Worm (Caenorhabditis elegans) whole organism, young adult: Measurements from ENCODE around the gene T27A8.2.

Source experiments
- B0261.1 ChIP-seq: sonication (generic microtip); optimal IDR thresholded peaks from 2 replicates; lab custom pipeline; 2016; ENCODE audit warnings: mild to moderate bottlenecking, missing genetic modification characterization, moderate library complexity, missing compliant biosample characterization
- B0336.3 ChIP-seq: fragments of 200-800 bp; sonication (Bioruptor generic); IDR thresholded peaks from 2 replicates; pipeline ENCODE4 v1.3.6; 2022; ENCODE audit warnings: missing genetic modification characterization, missing compliant biosample characterization
- F33H1.4 ChIP-seq: fragments of 200-800 bp; sonication (Bioruptor generic); IDR thresholded peaks from 2 replicates; pipeline ENCODE4 v1.3.6; 2022; ENCODE audit warnings: missing genetic modification reagents, missing genetic modification characterization, missing compliant biosample characterization
- F49E8.2 ChIP-seq: sonication (generic microtip); optimal IDR thresholded peaks from 3 replicates; lab custom pipeline; 2017; ENCODE audit warnings: missing genetic modification characterization, mild to moderate bottlenecking, missing compliant biosample characterization, antibody characterized with exemption, moderate library complexity; ENCODE audit not compliant: insufficient read depth
- F55B11.4 ChIP-seq: sonication (generic microtip); optimal IDR thresholded peaks from 2 replicates; lab custom pipeline; 2016; ENCODE audit warnings: missing compliant biosample characterization, missing genetic modification characterization, borderline replicate concordance; ENCODE audit not compliant: insufficient read depth
- T26A5.8 ChIP-seq: sonication (generic microtip); optimal IDR thresholded peaks from 2 replicates; lab custom pipeline; 2016; ENCODE audit warnings: missing genetic modification characterization, missing compliant biosample characterization
- Y56A3A.18 ChIP-seq: fragments of 200-800 bp; sonication (Bioruptor generic); IDR thresholded peaks from 2 replicates; pipeline ENCODE4 v1.3.6; 2022; ENCODE audit warnings: missing genetic modification reagents, missing genetic modification characterization, missing compliant biosample characterization
- akir-1 ChIP-seq: fragments of 200-800 bp; sonication (Bioruptor generic); optimal IDR thresholded peaks from 2 replicates; lab custom pipeline; 2018; ENCODE audit warnings: mild to moderate bottlenecking, missing genetic modification characterization, moderate library complexity, missing compliant biosample characterization
- athp-1 ChIP-seq: sonication (generic microtip); optimal IDR thresholded peaks from 2 replicates; lab custom pipeline; 2017; ENCODE audit warnings: mild to moderate bottlenecking, missing genetic modification characterization, missing compliant biosample characterization
- cebp-1 ChIP-seq, 2 experiments: fragments of 200-800 bp in 1 of 2; sonication (Bioruptor generic) in 1 of 2; sonication (generic microtip) in 1 of 2; IDR thresholded peaks in 1 of 2; optimal IDR thresholded peaks in 1 of 2; 2 replicates each; pipeline versions ENCODE4 v1.3.6 to Lab custom; 2017 to 2022; ENCODE audit warnings: missing compliant biosample characterization in 2 of 2, missing genetic modification characterization in 2 of 2, mild to moderate bottlenecking in 1 of 2, missing genetic modification reagents in 1 of 2, moderate library complexity in 1 of 2
- cebp-2 ChIP-seq: fragments of 200-800 bp; sonication (Bioruptor generic); IDR thresholded peaks from 2 replicates; pipeline ENCODE4 v1.3.6; 2022; ENCODE audit warnings: missing genetic modification characterization, missing compliant biosample characterization
- ceh-27 ChIP-seq: fragments of 200-800 bp; sonication (Bioruptor generic); optimal IDR thresholded peaks from 2 replicates; lab custom pipeline; 2018; ENCODE audit warnings: mild to moderate bottlenecking, missing genetic modification characterization, moderate library complexity, missing compliant biosample characterization
- ceh-58 ChIP-seq: fragments of 200-800 bp; sonication (Bioruptor generic); IDR thresholded peaks from 2 replicates; pipeline ENCODE4 v1.3.6; 2022; ENCODE audit warnings: missing genetic modification characterization, missing compliant biosample characterization
- ceh-91 ChIP-seq: fragments of 200-800 bp; sonication (Bioruptor generic); IDR thresholded peaks from 2 replicates; pipeline ENCODE4 v1.3.6; 2022; ENCODE audit warnings: missing genetic modification reagents, missing genetic modification characterization, missing compliant biosample characterization
- die-1 ChIP-seq: sonication (generic microtip); optimal IDR thresholded peaks from 2 replicates; lab custom pipeline; 2016; ENCODE audit warnings: missing genotype, mild to moderate bottlenecking, missing genetic modification characterization, missing compliant biosample characterization
- dpl-1 ChIP-seq: fragments of 150-350 bp; optimal IDR thresholded peaks from 2 replicates; lab custom pipeline; 2014; ENCODE audit warnings: missing biosample characterization, missing genetic modification reagents, missing genetic modification characterization
- egl-18 ChIP-seq: fragments of 200-800 bp; sonication (Bioruptor generic); IDR thresholded peaks from 2 replicates; pipeline ENCODE4 v1.3.6; 2022; ENCODE audit warnings: missing genetic modification reagents, missing genetic modification characterization, missing compliant biosample characterization
- egl-44 ChIP-seq: fragments of 200-800 bp; sonication (Bioruptor generic); IDR thresholded peaks from 2 replicates; pipeline ENCODE4 v1.3.6; 2022; ENCODE audit warnings: missing genetic modification reagents, missing genetic modification characterization, missing compliant biosample characterization
- egrh-3 ChIP-seq: fragments of 200-800 bp; sonication (Bioruptor generic); IDR thresholded peaks from 2 replicates; pipeline ENCODE4 v1.3.6; 2022; ENCODE audit warnings: missing genetic modification reagents, missing genetic modification characterization, missing compliant biosample characterization
- hlh-26 ChIP-seq: fragments of 200-800 bp; sonication (Bioruptor generic); conservative IDR thresholded peaks from 2 replicates; pipeline ENCODE4 v1.3.6; 2022; ENCODE audit warnings: missing genetic modification reagents, missing genetic modification characterization, missing compliant biosample characterization
- hmg-20 ChIP-seq: fragments of 200-800 bp; sonication (Bioruptor generic); IDR thresholded peaks from 2 replicates; pipeline ENCODE4 v1.3.6; 2022; ENCODE audit warnings: missing genetic modification reagents, missing genetic modification characterization, missing compliant biosample characterization
- hsf-1 ChIP-seq: fragments of 200-800 bp; sonication (Bioruptor generic); IDR thresholded peaks from 2 replicates; pipeline ENCODE4 v1.3.6; 2022; ENCODE audit warnings: missing genetic modification reagents, missing genetic modification characterization, missing compliant biosample characterization
- lin-26 ChIP-seq: fragments of 200-800 bp; sonication (Bioruptor generic); IDR thresholded peaks from 2 replicates; pipeline ENCODE4 v1.3.6; 2022; ENCODE audit warnings: missing genetic modification reagents, missing genetic modification characterization, missing compliant biosample characterization
- lin-35 ChIP-seq, 3 experiments: fragments of 150-350 bp in 2 of 3; sonication (generic microtip) in 1 of 3; optimal IDR thresholded peaks; 2 replicates each; lab custom pipeline; 2014 to 2018; ENCODE audit warnings: missing biosample characterization in 3 of 3, missing genetic modification characterization in 3 of 3, missing genetic modification reagents in 3 of 3
- lin-40 ChIP-seq: sonication (generic microtip); optimal IDR thresholded peaks from 2 replicates; lab custom pipeline; 2016; ENCODE audit warnings: missing genetic modification characterization, mild to moderate bottlenecking, missing compliant biosample characterization, missing genotype, missing genetic modification reagents
- lsl-1 ChIP-seq: fragments of 200-800 bp; sonication (Bioruptor generic); optimal IDR thresholded peaks from 2 replicates; lab custom pipeline; 2018; ENCODE audit warnings: mild to moderate bottlenecking, missing genetic modification characterization, moderate library complexity, missing compliant biosample characterization
- lsy-27 ChIP-seq: sonication (generic microtip); optimal IDR thresholded peaks from 2 replicates; lab custom pipeline; 2017; ENCODE audit warnings: missing genetic modification characterization, mild to moderate bottlenecking, missing compliant biosample characterization, antibody characterized with exemption, missing genotype, borderline replicate concordance; ENCODE audit not compliant: insufficient read depth
- madf-3 ChIP-seq: fragments of 200-800 bp; sonication (Bioruptor generic); IDR thresholded peaks from 2 replicates; pipeline ENCODE4 v1.3.6; 2022; ENCODE audit warnings: missing genetic modification reagents, missing genetic modification characterization, missing compliant biosample characterization
- madf-6 ChIP-seq: fragments of 200-800 bp; sonication (Bioruptor generic); IDR thresholded peaks from 2 replicates; pipeline ENCODE4 v1.3.6; 2022; ENCODE audit warnings: missing genetic modification reagents, missing genetic modification characterization, missing compliant biosample characterization
- madf-8 ChIP-seq: fragments of 200-800 bp; sonication (Bioruptor generic); conservative IDR thresholded peaks from 2 replicates; pipeline ENCODE4 v1.3.6; 2022; ENCODE audit warnings: missing genetic modification reagents, missing genetic modification characterization, missing compliant biosample characterization
- nfya-1 ChIP-seq: sonication (generic microtip); optimal IDR thresholded peaks from 2 replicates; lab custom pipeline; 2017; ENCODE audit warnings: antibody characterized with exemption, missing compliant biosample characterization, missing genetic modification characterization, borderline replicate concordance; ENCODE audit not compliant: insufficient read depth
- pha-4 ChIP-seq: fragments of 150-350 bp; sonication (generic microtip); optimal IDR thresholded peaks from 2 replicates; lab custom pipeline; 2014; ENCODE audit warnings: missing biosample characterization, missing genetic modification reagents, missing genetic modification characterization
- rcor-1 ChIP-seq: fragments of 200-800 bp; sonication (Bioruptor generic); IDR thresholded peaks from 2 replicates; pipeline ENCODE4 v1.3.6; 2022; ENCODE audit warnings: missing genetic modification reagents, missing genetic modification characterization, missing compliant biosample characterization
- repo-1 ChIP-seq: sonication (generic microtip); optimal IDR thresholded peaks from 2 replicates; lab custom pipeline; 2017; ENCODE audit warnings: mild to moderate bottlenecking, missing genetic modification characterization, missing compliant biosample characterization
- snpc-1.1 ChIP-seq: sonication (generic microtip); optimal IDR thresholded peaks from 2 replicates; lab custom pipeline; 2017; ENCODE audit warnings: missing genetic modification characterization, mild to moderate bottlenecking, missing compliant biosample characterization, antibody characterized with exemption, moderate library complexity, missing genotype, missing genetic modification reagents; ENCODE audit not compliant: insufficient read depth
- snpc-1.3 ChIP-seq: sonication (generic microtip); optimal IDR thresholded peaks from 2 replicates; lab custom pipeline; 2017; ENCODE audit warnings: missing genetic modification characterization, mild to moderate bottlenecking, missing compliant biosample characterization, antibody characterized with exemption, moderate library complexity, missing genotype, missing genetic modification reagents; ENCODE audit not compliant: insufficient read depth
- snpc-3.4 ChIP-seq: sonication (generic microtip); optimal IDR thresholded peaks from 2 replicates; lab custom pipeline; 2017; ENCODE audit warnings: missing genetic modification characterization, mild to moderate bottlenecking, missing compliant biosample characterization, antibody characterized with exemption, moderate library complexity, missing genotype, missing genetic modification reagents
- somi-1 ChIP-seq: fragments of 200-800 bp; sonication (Bioruptor generic); optimal IDR thresholded peaks from 2 replicates; lab custom pipeline; 2018; ENCODE audit warnings: mild to moderate bottlenecking, missing genetic modification characterization, missing compliant biosample characterization
- sptf-2 ChIP-seq: fragments of 200-800 bp; sonication (Bioruptor generic); optimal IDR thresholded peaks from 2 replicates; lab custom pipeline; 2018; ENCODE audit warnings: mild to moderate bottlenecking, missing genetic modification characterization, missing compliant biosample characterization
- tbx-9 ChIP-seq: sonication (generic microtip); optimal IDR thresholded peaks from 2 replicates; lab custom pipeline; 2016; ENCODE audit warnings: borderline replicate concordance, missing genetic modification characterization, inconsistent platforms, missing compliant biosample characterization
- unc-130 ChIP-seq: sonication (generic microtip); optimal IDR thresholded peaks from 2 replicates; lab custom pipeline; 2016; ENCODE audit warnings: missing genetic modification reagents, missing genetic modification characterization, missing compliant biosample characterization
- xnd-1 ChIP-seq: sonication (generic microtip); optimal IDR thresholded peaks from 2 replicates; lab custom pipeline; 2016; ENCODE audit warnings: missing genotype, missing genetic modification reagents, missing genetic modification characterization, missing compliant biosample characterization
- ztf-18 ChIP-seq: sonication (generic microtip); optimal IDR thresholded peaks from 2 replicates; lab custom pipeline; 2016; ENCODE audit warnings: missing genotype, mild to moderate bottlenecking, missing genetic modification characterization, missing compliant biosample characterization
- ztf-25 ChIP-seq: fragments of 200-800 bp; sonication (Bioruptor generic); IDR thresholded peaks from 2 replicates; pipeline ENCODE4 v1.3.6; 2022; ENCODE audit warnings: missing genetic modification reagents, missing genetic modification characterization, missing compliant biosample characterization
- ztf-28 ChIP-seq: fragments of 200-800 bp; sonication (Bioruptor generic); IDR thresholded peaks from 2 replicates; pipeline ENCODE4 v1.3.6; 2022; ENCODE audit warnings: missing genetic modification reagents, missing genetic modification characterization, missing compliant biosample characterization
- ztf-3 ChIP-seq: fragments of 200-800 bp; sonication (Bioruptor generic); optimal IDR thresholded peaks from 2 replicates; lab custom pipeline; 2018; ENCODE audit warnings: mild to moderate bottlenecking, missing genetic modification characterization, missing compliant biosample characterization

T27A8.2 gene

ce11 chrX:16056404-16056803, 2.3 kb downstream of the T27A8.2 start (continued):
- TF ChIP-seq lsy-27 (tag; lab: Kevin White, UChicago) (peak; percentile 0), ceh-27 (GFP tag; lab: Kevin White, UChicago) (peak; percentile 95), cebp-2 (GFP tag; lab: Robert Waterston, UW) (peak; percentile 99), xnd-1 (no peak), cebp-1 (GFP tag; IDR thresholded peaks at IDR 0.05; lab: Robert Waterston, UW) (peak; percentile 53), cebp-1 (tag; optimal IDR thresholded peaks at IDR 0.05; lab: Kevin White, UChicago) (peak; percentile 97), nfya-1 (tag; lab: Kevin White, UChicago) (no peak), ztf-28 (GFP tag; lab: Robert Waterston, UW) (no peak), die-1 (tag; lab: Kevin White, UChicago) (peak; percentile 12), ztf-18 (tag; lab: Kevin White, UChicago) (peak; percentile 68), dpl-1 (GFP tag; lab: Kevin White, UChicago) (no peak), lin-40 (tag; lab: Kevin White, UChicago) (peak; percentile 99), Y56A3A.18 (GFP tag; lab: Robert Waterston, UW) (peak; percentile 99), F33H1.4 (GFP tag; lab: Robert Waterston, UW) (peak; percentile 36), madf-6 (GFP tag; lab: Robert Waterston, UW) (no peak), egl-18 (peak; percentile 95), somi-1 (GFP tag; lab: Kevin White, UChicago) (peak; percentile 97), tbx-9 (no peak), T26A5.8 (tag; lab: Kevin White, UChicago) (no peak), pha-4 (tag; lab: Kevin White, UChicago) (peak; percentile 64), snpc-1.1 (no peak), athp-1 (tag; lab: Kevin White, UChicago) (peak; percentile 56), B0336.3 (peak; percentile 98), F55B11.4 (tag; lab: Kevin White, UChicago) (no peak), ztf-25 (GFP tag; lab: Robert Waterston, UW) (no peak), hmg-20 (GFP tag; lab: Robert Waterston, UW) (peak; percentile 97), lsl-1 (GFP tag; lab: Kevin White, UChicago) (no peak), snpc-3.4 (tag; lab: Kevin White, UChicago) (peak; percentile 21), akir-1 (no peak), egl-44 (GFP tag; lab: Robert Waterston, UW) (no peak; the same call in none of the 2 replicates), egrh-3 (peak; percentile 58), B0261.1 (peak; percentile 58), ztf-3 (GFP tag; lab: Kevin White, UChicago) (peak; percentile 90), ceh-58 (GFP tag; lab: Robert Waterston, UW) (0 out of 2 replicates have a peak, but pooled peaks have one; percentile 39), unc-130 (GFP tag; lab: Kevin White, UChicago) (peak; percentile 11), madf-8 (GFP tag; lab: Robert Waterston, UW) (no peak), lin-26 (GFP tag; lab: Robert Waterston, UW) (no peak; the same call in 1 of the 2 replicates), madf-3 (GFP tag; lab: Robert Waterston, UW) (peak; percentile 74; the same call in 1 of the 2 replicates), repo-1 (tag; lab: Kevin White, UChicago) (peak; percentile 98), sptf-2 (GFP tag; lab: Kevin White, UChicago) (no peak), lin-35 (GFP tag; optimal IDR thresholded peaks at IDR 0.05; lab: Kevin White, UChicago) (peak in 2 of 3 experiments; percentile 72 to 98), snpc-1.3 (peak; percentile 15), ceh-91 (no peak), hlh-26 (GFP tag; lab: Robert Waterston, UW) (no peak), rcor-1 (GFP tag; lab: Robert Waterston, UW) (peak; percentile 97), F49E8.2 (tag; lab: Kevin White, UChicago) (no peak), hsf-1 (GFP tag; lab: Robert Waterston, UW) (0 out of 2 replicates have a peak, but pooled peaks have one; percentile 31)
